Fruit fly (Drosophila melanogaster): Measurements from ENCODE around the gene CG10859.

Gene CG10859

DNA sequence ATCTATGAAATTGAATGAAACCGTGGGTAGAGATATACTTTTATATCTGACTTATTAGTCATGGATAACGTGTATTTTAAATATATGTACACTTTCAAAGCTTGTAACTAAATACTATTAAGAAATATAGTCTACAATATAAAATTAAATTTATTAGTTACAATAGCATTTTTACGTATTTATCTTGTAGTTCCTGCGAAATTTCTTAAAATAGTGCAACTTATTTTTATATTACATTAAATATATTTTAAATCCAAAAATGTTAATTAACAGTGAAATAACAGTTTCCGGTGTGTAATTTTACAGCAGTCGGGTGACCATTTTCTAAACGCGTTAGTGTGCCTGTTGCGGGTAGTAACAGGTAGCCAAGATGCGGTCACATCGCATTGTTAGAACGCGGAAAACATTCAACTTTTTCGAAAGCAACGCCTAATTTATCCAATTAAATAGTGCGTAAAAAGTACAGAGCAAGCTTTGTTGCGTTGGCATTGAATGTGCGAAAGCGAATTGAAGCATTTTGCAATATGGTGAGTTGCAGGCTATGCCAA lies at the start of gene CG10859, which contains the start of gene CG7110 (continued):
- 0 out of 2 replicates have a peak, but pooled peaks have one; percentile 9 for TF ChIP-seq aop (GFP tag; IDR thresholded peaks at IDR 0.05)
- no peak for TF ChIP-seq knrl (GFP tag; IDR thresholded peaks at IDR 0.05; ENCODE audit: partially characterized antibody)
- no peak for TF ChIP-seq btn (GFP tag; optimal IDR thresholded peaks at IDR 0.05)
- TF ChIP-seq H2.0 (GFP tag; IDR thresholded peaks at IDR 0.05) = no peak
- no peak for TF ChIP-seq D (optimal IDR thresholded peaks at IDR 0.05)
- TF ChIP-seq D (GFP tag; optimal IDR thresholded peaks at IDR 0.05) = no peak
- TF ChIP-seq Meics (GFP tag; optimal IDR thresholded peaks at IDR 0.05) = peak; percentile 79
- TF ChIP-seq CG9817 (tag; optimal IDR thresholded peaks at IDR 0.05) = peak; percentile 24
- TF ChIP-seq chinmo (GFP tag; IDR thresholded peaks at IDR 0.05; ENCODE audit: partially characterized antibody) = no peak
- TF ChIP-seq CG2116 (GFP tag; optimal IDR thresholded peaks at IDR 0.05) = peak; percentile 40
- no peak for TF ChIP-seq gce (GFP tag; IDR thresholded peaks at IDR 0.05)
- TF ChIP-seq CG4820 (GFP tag; optimal IDR thresholded peaks at IDR 0.05) = no peak
- TF ChIP-seq maf-S (GFP tag; optimal IDR thresholded peaks at IDR 0.05) = no peak
- TF ChIP-seq ase (GFP tag; IDR thresholded peaks at IDR 0.05) = no peak; the same call in 2 of the 3 replicates
- TF ChIP-seq vfl (GFP tag; optimal IDR thresholded peaks at IDR 0.05) = no peak
- no peak for TF ChIP-seq CG31365 (tag; optimal IDR thresholded peaks at IDR 0.05)
- TF ChIP-seq CG7839 (tag; optimal IDR thresholded peaks at IDR 0.05) = peak; percentile 40
- TF ChIP-seq Drgx (GFP tag; IDR thresholded peaks at IDR 0.05) = no peak
- no peak for TF ChIP-seq al (GFP tag; IDR thresholded peaks at IDR 0.05)
- TF ChIP-seq chn (GFP tag; optimal IDR thresholded peaks at IDR 0.05) = no peak
- TF ChIP-seq CG12104 (GFP tag; optimal IDR thresholded peaks at IDR 0.05) = peak; percentile 41
- 0 out of 2 replicates have a peak, but pooled peaks have one; percentile 19 for TF ChIP-seq HLH3B (GFP tag; IDR thresholded peaks at IDR 0.05)
- peak; percentile 48 for TF ChIP-seq CG17829 (tag; optimal IDR thresholded peaks at IDR 0.05)
- TF ChIP-seq CG17385 (GFP tag; optimal IDR thresholded peaks at IDR 0.05) = peak; percentile 42
- no peak for TF ChIP-seq Lim3 (GFP tag; IDR thresholded peaks at IDR 0.05)
- no peak for TF ChIP-seq CG32767 (GFP tag; IDR thresholded peaks at IDR 0.05)
- TF ChIP-seq Hand (GFP tag; optimal IDR thresholded peaks at IDR 0.05) = no peak
- no peak for TF ChIP-seq mld (GFP tag; IDR thresholded peaks at IDR 0.05; ENCODE audit: partially characterized antibody)
- no peak for TF ChIP-seq Mad (GFP tag; optimal IDR thresholded peaks at IDR 0.05)
- peak; percentile 69 for TF ChIP-seq phol (tag; optimal IDR thresholded peaks at IDR 0.05)
- TF ChIP-seq CG9727 (GFP tag; optimal IDR thresholded peaks at IDR 0.05) = peak; percentile 61
- no peak for TF ChIP-seq CG31388 (GFP tag; optimal IDR thresholded peaks at IDR 0.05)
- peak; percentile 45 for TF ChIP-seq NC2β (GFP tag; optimal IDR thresholded peaks at IDR 0.05)
- no peak for TF ChIP-seq cad (GFP tag; optimal IDR thresholded peaks at IDR 0.05)
- no peak for TF ChIP-seq gsb (GFP tag; IDR thresholded peaks at IDR 0.05)
- no peak for TF ChIP-seq CG9876 (GFP tag; optimal IDR thresholded peaks at IDR 0.05)
- no peak for TF ChIP-seq ERR (GFP tag; optimal IDR thresholded peaks at IDR 0.05)
- no peak for TF ChIP-seq Spps (tag; optimal IDR thresholded peaks at IDR 0.05)
- TF ChIP-seq MESR4 (GFP tag; optimal IDR thresholded peaks at IDR 0.05) = peak; percentile 46
- TF ChIP-seq usp (GFP tag; optimal IDR thresholded peaks at IDR 0.05) = no peak
- TF ChIP-seq run (tag; optimal IDR thresholded peaks at IDR 0.05) = no peak
- TF ChIP-seq Oaz (GFP tag; IDR thresholded peaks at IDR 0.05) = 0 out of 2 replicates have a peak, but pooled peaks have one; percentile 32
- no peak for TF ChIP-seq slbo (GFP tag; IDR thresholded peaks at IDR 0.05)
- TF ChIP-seq Hsf (GFP tag; optimal IDR thresholded peaks at IDR 0.05) = peak; percentile 31
- TF ChIP-seq CG31441 (GFP tag; IDR thresholded peaks at IDR 0.05) = peak; percentile 55; the same call in 1 of the 2 replicates
- TF ChIP-seq unc-4 (GFP tag; IDR thresholded peaks at IDR 0.05; ENCODE audit: partially characterized antibody) = no peak
- TF ChIP-seq Dfd (GFP tag; optimal IDR thresholded peaks at IDR 0.05) = no peak
- no peak for TF ChIP-seq wdn (GFP tag; IDR thresholded peaks at IDR 0.05)
- TF ChIP-seq CG12299 (tag; optimal IDR thresholded peaks at IDR 0.05) = peak; percentile 45
- TF ChIP-seq Optix (GFP tag; IDR thresholded peaks at IDR 0.05) = no peak
- TF ChIP-seq CG32772 (GFP tag; IDR thresholded peaks at IDR 0.05) = no peak
- TF ChIP-seq bab2 (GFP tag; optimal IDR thresholded peaks at IDR 0.05) = no peak

Measured in whole organism, embryonic.